Worm (Caenorhabditis elegans) whole organism, L3 larva: ENCODE measurements around the gene D2024.5.

Experiments used
- aly-2 ChIP-seq: fragments of 150-350 bp; optimal IDR thresholded peaks from 2 replicates; lab custom pipeline; 2014; ENCODE audit warnings: missing biosample characterization, missing genetic modification characterization
- ceh-16 ChIP-seq: sonication (generic microtip); optimal IDR thresholded peaks from 2 replicates; lab custom pipeline; 2017; ENCODE audit warnings: missing biosample characterization, missing genetic modification characterization
- ceh-82 ChIP-seq: fragments of 150-350 bp; optimal IDR thresholded peaks from 2 replicates; lab custom pipeline; 2014; ENCODE audit warnings: missing biosample characterization, missing genetic modification characterization
- egl-27 ChIP-seq: sonication (generic microtip); optimal IDR thresholded peaks from 4 replicates; lab custom pipeline; 2017; ENCODE audit warnings: missing biosample characterization, missing genetic modification reagents, missing genetic modification characterization
- elt-1 ChIP-seq: fragments of 150-350 bp; optimal IDR thresholded peaks from 2 replicates; lab custom pipeline; 2014; ENCODE audit warnings: missing biosample characterization, missing genetic modification characterization
- elt-2 ChIP-seq: sonication (generic microtip); optimal IDR thresholded peaks from 2 replicates; lab custom pipeline; 2016; ENCODE audit warnings: missing genetic modification reagents, mild to moderate bottlenecking, missing genetic modification characterization, missing compliant biosample characterization
- lin-15B ChIP-seq: fragments of 150-350 bp; optimal IDR thresholded peaks from 2 replicates; lab custom pipeline; 2014; ENCODE audit warnings: missing biosample characterization, missing genetic modification characterization
- lin-39 ChIP-seq: fragments of 150-350 bp; optimal IDR thresholded peaks from 2 replicates; lab custom pipeline; 2018; ENCODE audit warnings: missing biosample characterization, missing genetic modification reagents, missing genetic modification characterization
- mml-1 ChIP-seq: fragments of 150-350 bp; sonication (generic microtip); optimal IDR thresholded peaks from 3 replicates; lab custom pipeline; 2014; ENCODE audit warnings: missing biosample characterization, missing genetic modification characterization
- nhr-11 ChIP-seq: fragments of 150-350 bp; optimal IDR thresholded peaks from 2 replicates; lab custom pipeline; 2014; ENCODE audit warnings: missing biosample characterization, missing genetic modification characterization
- nhr-237 ChIP-seq: fragments of 150-350 bp; optimal IDR thresholded peaks from 2 replicates; lab custom pipeline; 2014; ENCODE audit warnings: missing biosample characterization, missing genetic modification characterization
- nhr-76 ChIP-seq: fragments of 150-350 bp; sonication (generic microtip); optimal IDR thresholded peaks from 5 replicates; lab custom pipeline; 2014; ENCODE audit warnings: missing biosample characterization, missing genetic modification characterization
- sea-2 ChIP-seq: fragments of 150-350 bp; sonication (generic microtip); optimal IDR thresholded peaks from 4 replicates; lab custom pipeline; 2014; ENCODE audit warnings: missing biosample characterization, missing genetic modification reagents, missing genetic modification characterization
- snpc-4 ChIP-seq: fragments of 150-350 bp; optimal IDR thresholded peaks from 2 replicates; lab custom pipeline; 2014; ENCODE audit warnings: missing biosample characterization, missing genetic modification characterization

DNA sequence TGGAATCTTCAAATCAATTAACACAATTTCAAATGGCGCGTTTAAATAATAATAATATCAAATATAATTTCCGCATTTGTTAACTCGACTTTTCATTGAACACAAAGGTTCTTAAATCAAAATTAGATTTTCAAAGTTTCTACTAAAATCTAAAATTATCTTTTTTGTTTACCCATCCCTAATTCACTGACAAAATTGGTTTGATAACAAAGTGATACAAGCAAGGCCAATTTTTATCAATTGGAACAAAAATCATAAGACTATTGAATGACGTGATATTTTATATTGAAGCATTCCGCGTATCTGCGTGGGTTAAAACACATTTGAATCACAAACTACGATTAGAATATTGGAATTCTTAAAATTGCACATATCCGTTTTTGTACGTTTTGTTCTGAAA is 37.7 kb downstream of the D2024.5 start:
- no peak for TF ChIP-seq lin-39 (tag; lab: Kevin White, UChicago)
- TF ChIP-seq sea-2 (GFP tag; lab: Kevin White, UChicago) = no peak
- no peak for TF ChIP-seq ceh-82
- TF ChIP-seq aly-2 (tag; lab: Kevin White, UChicago) = no peak
- no peak for TF ChIP-seq nhr-11
- TF ChIP-seq egl-27 (tag; lab: Kevin White, UChicago) = no peak
- TF ChIP-seq ceh-16 (tag; lab: Kevin White, UChicago) = no peak
- TF ChIP-seq elt-1 = no peak
- peak; percentile 94 for TF ChIP-seq elt-2 (tag; lab: Kevin White, UChicago)
- no peak for TF ChIP-seq mml-1 (tag; lab: Kevin White, UChicago)
- no peak for TF ChIP-seq nhr-237 (tag; lab: Kevin White, UChicago)
- no peak for TF ChIP-seq lin-15B (tag; lab: Kevin White, UChicago)
- TF ChIP-seq snpc-4 (tag; lab: Kevin White, UChicago) = no peak
- no peak for TF ChIP-seq nhr-76
